Worm (Caenorhabditis elegans) whole organism, L1 larva: ENCODE data around the gene fkh-7.
A peak's percentile ranks its signal among the peaks of the same experiment; 100 is the strongest.

ENCODE experiments used
- C04F5.9 ChIP-seq: sonication (generic microtip); optimal IDR thresholded peaks from 2 replicates; lab custom pipeline; 2016; ENCODE audit warnings: missing genetic modification characterization, missing compliant biosample characterization
- C16A3.4 ChIP-seq: fragments of 150-350 bp; optimal IDR thresholded peaks from 2 replicates; lab custom pipeline; 2014; ENCODE audit warnings: missing biosample characterization, missing genetic modification characterization
- C34B4.2 ChIP-seq: sonication (generic microtip); optimal IDR thresholded peaks from 2 replicates; lab custom pipeline; 2017; ENCODE audit warnings: mild to moderate bottlenecking, missing genetic modification characterization, missing compliant biosample characterization
- aha-1 ChIP-seq: fragments of 150-350 bp; optimal IDR thresholded peaks from 2 replicates; lab custom pipeline; 2014; ENCODE audit warnings: missing biosample characterization, missing genetic modification characterization
- alr-1 ChIP-seq: fragments of 200-800 bp; sonication (Bioruptor generic); optimal IDR thresholded peaks from 2 replicates; lab custom pipeline; 2018; ENCODE audit warnings: borderline replicate concordance, mild to moderate bottlenecking, missing genetic modification characterization, missing compliant biosample characterization
- ama-1 ChIP-seq: fragments of 150-350 bp; optimal IDR thresholded peaks from 2 replicates; lab custom pipeline; 2014
- ceh-63 ChIP-seq: fragments of 200-800 bp; sonication (Bioruptor generic); optimal IDR thresholded peaks from 2 replicates; lab custom pipeline; 2018; ENCODE audit warnings: mild to moderate bottlenecking, missing genetic modification characterization, missing compliant biosample characterization
- ceh-8 ChIP-seq: fragments of 200-800 bp; sonication (Bioruptor generic); optimal IDR thresholded peaks from 2 replicates; lab custom pipeline; 2018; ENCODE audit warnings: mild to moderate bottlenecking, missing genetic modification characterization, moderate library complexity, missing compliant biosample characterization
- ceh-82 ChIP-seq, 3 experiments: fragments of 150-350 bp in 1 of 3; sonication (generic microtip) in 2 of 3; optimal IDR thresholded peaks; 2 replicates each; lab custom pipeline; 2014 to 2017; ENCODE audit warnings: missing biosample characterization in 3 of 3, missing genetic modification characterization in 3 of 3
- ceh-88 ChIP-seq: fragments of 200-800 bp; sonication (Bioruptor generic); IDR thresholded peaks from 2 replicates; pipeline ENCODE4 v1.3.6; 2022; ENCODE audit warnings: missing genetic modification characterization, missing compliant biosample characterization
- efl-1 ChIP-seq, 4 experiments: fragments of 150-350 bp; optimal IDR thresholded peaks in 3 of 4; peaks in 1 of 4; 1 replicate in 1 of 4; 2 replicates in 3 of 4; lab custom pipeline; 2014; ENCODE audit warnings: missing biosample characterization in 2 of 4, missing genetic modification characterization in 2 of 4, missing genetic modification reagents in 2 of 4
- efl-3 ChIP-seq: fragments of 200-800 bp; sonication (Bioruptor generic); optimal IDR thresholded peaks from 2 replicates; lab custom pipeline; 2018; ENCODE audit warnings: mild to moderate bottlenecking, missing genetic modification characterization, missing compliant biosample characterization
- egl-13 ChIP-seq: sonication (generic microtip); optimal IDR thresholded peaks from 2 replicates; lab custom pipeline; 2016; ENCODE audit warnings: missing genotype, missing genetic modification reagents, missing genetic modification characterization, missing compliant biosample characterization
- elt-2 ChIP-seq: sonication (generic microtip); optimal IDR thresholded peaks from 2 replicates; lab custom pipeline; 2016; ENCODE audit warnings: missing genetic modification characterization, mild to moderate bottlenecking, inconsistent platforms, missing compliant biosample characterization, missing genetic modification reagents
- ets-5 ChIP-seq: fragments of 200-800 bp; sonication (Bioruptor generic); IDR thresholded peaks from 2 replicates; pipeline ENCODE4 v1.3.6; 2022; ENCODE audit warnings: missing genetic modification characterization, missing compliant biosample characterization
- fkh-10 ChIP-seq: sonication (generic microtip); optimal IDR thresholded peaks from 2 replicates; lab custom pipeline; 2017; ENCODE audit warnings: missing biosample characterization, missing genetic modification reagents, missing genetic modification characterization
- fkh-4 ChIP-seq: sonication (generic microtip); optimal IDR thresholded peaks from 2 replicates; lab custom pipeline; 2016; ENCODE audit warnings: missing compliant biosample characterization, missing genetic modification characterization, borderline replicate concordance
- fkh-8 ChIP-seq: sonication (generic microtip); optimal IDR thresholded peaks from 2 replicates; lab custom pipeline; 2016; ENCODE audit warnings: mild to moderate bottlenecking, missing genetic modification characterization, missing compliant biosample characterization
- fos-1 ChIP-seq: fragments of 150-350 bp; optimal IDR thresholded peaks from 2 replicates; lab custom pipeline; 2014; ENCODE audit warnings: missing biosample characterization, missing genetic modification characterization
- hlh-17 ChIP-seq: fragments of 200-800 bp; sonication (Bioruptor generic); optimal IDR thresholded peaks from 2 replicates; lab custom pipeline; 2018; ENCODE audit warnings: missing genetic modification characterization, mild to moderate bottlenecking, missing compliant biosample characterization, moderate library complexity, borderline replicate concordance
- hlh-4 ChIP-seq: sonication (generic microtip); optimal IDR thresholded peaks from 2 replicates; lab custom pipeline; 2016; ENCODE audit warnings: mild to moderate bottlenecking, missing genetic modification characterization, missing compliant biosample characterization
- hpl-2 ChIP-seq: fragments of 150-350 bp; optimal IDR thresholded peaks from 2 replicates; lab custom pipeline; 2014; ENCODE audit warnings: missing biosample characterization, missing genetic modification reagents, missing genetic modification characterization
- irx-1 ChIP-seq: sonication (generic microtip); optimal IDR thresholded peaks from 2 replicates; lab custom pipeline; 2016; ENCODE audit warnings: missing genetic modification characterization, missing compliant biosample characterization
- lin-14 ChIP-seq: fragments of 200-800 bp; sonication (Bioruptor generic); optimal IDR thresholded peaks from 2 replicates; lab custom pipeline; 2018; ENCODE audit warnings: mild to moderate bottlenecking, missing genetic modification characterization, moderate library complexity, missing compliant biosample characterization
- lin-15B ChIP-seq: fragments of 150-350 bp; sonication (generic microtip); optimal IDR thresholded peaks from 3 replicates; lab custom pipeline; 2014; ENCODE audit warnings: missing biosample characterization, missing genetic modification characterization
- lin-35 ChIP-seq, 2 experiments: fragments of 150-350 bp; optimal IDR thresholded peaks; 2 replicates each; lab custom pipeline; 2014; ENCODE audit warnings: missing biosample characterization in 2 of 2, missing genetic modification characterization in 2 of 2, missing genetic modification reagents in 2 of 2
- mdl-1 ChIP-seq, 2 experiments: fragments of 150-350 bp; optimal IDR thresholded peaks; 2 replicates each; lab custom pipeline; 2014 to 2017; ENCODE audit warnings: missing biosample characterization in 2 of 2, missing genetic modification characterization in 2 of 2, inconsistent platforms in 1 of 2
- mep-1 ChIP-seq: fragments of 150-350 bp; optimal IDR thresholded peaks from 2 replicates; lab custom pipeline; 2014; ENCODE audit warnings: missing biosample characterization, missing genetic modification characterization
- nhr-11 ChIP-seq: fragments of 150-350 bp; optimal IDR thresholded peaks from 2 replicates; lab custom pipeline; 2014; ENCODE audit warnings: missing biosample characterization, missing genetic modification characterization
- nhr-20 ChIP-seq: sonication (generic microtip); optimal IDR thresholded peaks from 2 replicates; lab custom pipeline; 2016; ENCODE audit warnings: mild to moderate bottlenecking, missing genetic modification characterization, missing compliant biosample characterization
- nhr-237 ChIP-seq: fragments of 150-350 bp; optimal IDR thresholded peaks from 2 replicates; lab custom pipeline; 2014; ENCODE audit warnings: missing biosample characterization, missing genetic modification characterization
- nhr-28 ChIP-seq: fragments of 150-350 bp; optimal IDR thresholded peaks from 2 replicates; lab custom pipeline; 2014; ENCODE audit warnings: missing biosample characterization, missing genetic modification characterization
- nhr-71 ChIP-seq: sonication (generic microtip); optimal IDR thresholded peaks from 2 replicates; lab custom pipeline; 2016; ENCODE audit warnings: mild to moderate bottlenecking, missing genetic modification characterization, moderate library complexity, missing compliant biosample characterization
- nhr-85 ChIP-seq: sonication (generic microtip); peaks from one replicate; lab custom pipeline; 2016; ENCODE audit warnings: missing genetic modification characterization, inconsistent platforms, missing compliant biosample characterization
- nhr-90 ChIP-seq: sonication (generic microtip); optimal IDR thresholded peaks from 2 replicates; lab custom pipeline; 2016; ENCODE audit warnings: mild to moderate bottlenecking, missing genetic modification characterization, missing compliant biosample characterization; ENCODE audit not compliant: poor library complexity
- pax-3 ChIP-seq: fragments of 200-800 bp; sonication (Bioruptor generic); optimal IDR thresholded peaks from 2 replicates; lab custom pipeline; 2018; ENCODE audit warnings: mild to moderate bottlenecking, missing genetic modification characterization, moderate library complexity, missing compliant biosample characterization
- pqm-1 ChIP-seq: sonication (generic microtip); optimal IDR thresholded peaks from 3 replicates; lab custom pipeline; 2017; ENCODE audit warnings: missing biosample characterization, missing genetic modification characterization
- skn-1 ChIP-seq: fragments of 150-350 bp; optimal IDR thresholded peaks from 2 replicates; lab custom pipeline; 2014; ENCODE audit warnings: missing biosample characterization, missing genetic modification characterization
- snpc-4 ChIP-seq: fragments of 150-350 bp; optimal IDR thresholded peaks from 2 replicates; lab custom pipeline; 2014; ENCODE audit warnings: missing biosample characterization, missing genetic modification characterization
- sox-4 ChIP-seq: sonication (generic microtip); optimal IDR thresholded peaks from 2 replicates; lab custom pipeline; 2016; ENCODE audit warnings: missing genetic modification characterization, missing compliant biosample characterization
- sptf-1 ChIP-seq: fragments of 150-350 bp; optimal IDR thresholded peaks from 2 replicates; lab custom pipeline; 2014; ENCODE audit warnings: missing biosample characterization, missing genetic modification characterization
- tbx-2 ChIP-seq: sonication (generic microtip); optimal IDR thresholded peaks from 2 replicates; lab custom pipeline; 2016; ENCODE audit warnings: missing genetic modification characterization, missing compliant biosample characterization
- vab-15 ChIP-seq: sonication (generic microtip); optimal IDR thresholded peaks from 2 replicates; lab custom pipeline; 2017; ENCODE audit warnings: missing genotype, mild to moderate bottlenecking, missing genetic modification characterization, missing compliant biosample characterization
- xbp-1 ChIP-seq: sonication (generic microtip); optimal IDR thresholded peaks from 2 replicates; lab custom pipeline; 2016; ENCODE audit warnings: missing genetic modification characterization, missing compliant biosample characterization
- ztf-4 ChIP-seq: fragments of 150-350 bp; optimal IDR thresholded peaks from 2 replicates; lab custom pipeline; 2014; ENCODE audit warnings: missing biosample characterization, missing genetic modification characterization

Gene fkh-7

DNA sequence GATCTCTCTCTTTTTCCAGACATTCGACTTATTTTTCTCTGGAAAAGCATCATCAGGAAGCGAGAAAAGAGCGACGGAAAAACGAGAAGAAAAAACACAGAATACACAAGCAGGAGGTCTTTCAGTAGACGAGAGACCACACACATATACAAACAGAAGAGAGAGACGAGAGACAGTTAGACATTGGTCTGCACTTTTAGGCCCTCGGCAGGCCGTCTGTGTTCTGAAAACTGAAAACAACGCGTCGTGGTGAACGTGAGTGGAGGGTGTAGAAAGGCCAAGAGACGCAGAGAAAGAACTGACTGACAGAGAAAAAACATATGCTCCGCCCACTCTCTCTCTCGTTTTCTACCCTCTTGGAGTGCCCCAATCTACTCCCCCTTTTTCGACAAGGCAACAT, 2.2 kb upstream of the fkh-7 start (continued):
- TF ChIP-seq fkh-4 (no peak), skn-1 (tag; lab: Kevin White, UChicago) (no peak), alr-1 (no peak), ceh-88 (no peak), ztf-4 (no peak), snpc-4 (tag; lab: Kevin White, UChicago) (no peak), xbp-1 (tag; lab: Kevin White, UChicago) (no peak), nhr-71 (peak; percentile 58), nhr-28 (tag; lab: Kevin White, UChicago) (no peak), sox-4 (no peak), vab-15 (tag; lab: Kevin White, UChicago) (no peak), hlh-17 (GFP tag; lab: Kevin White, UChicago) (no peak), C04F5.9 (tag; lab: Kevin White, UChicago) (no peak), pax-3 (no peak), fkh-10 (GFP tag; lab: Kevin White, UChicago) (no peak), fkh-8 (tag; lab: Kevin White, UChicago) (peak; percentile 83), ets-5 (GFP tag; lab: Robert Waterston, UW) (no peak), nhr-90 (tag; lab: Kevin White, UChicago) (no peak), C16A3.4 (no peak), nhr-20 (tag; lab: Kevin White, UChicago) (peak; percentile 31), pqm-1 (tag; lab: Kevin White, UChicago) (no peak), ceh-8 (GFP tag; lab: Kevin White, UChicago) (peak; percentile 13), hpl-2 (GFP tag; lab: Kevin White, UChicago) (no peak), nhr-85 (tag; lab: Kevin White, UChicago) (no peak), irx-1 (tag; lab: Kevin White, UChicago) (no peak), nhr-11 (no peak), elt-2 (tag; lab: Kevin White, UChicago) (no peak), egl-13 (no peak), mep-1 (tag; lab: Kevin White, UChicago) (peak; percentile 7), lin-14 (peak; percentile 77), lin-35 (GFP tag; optimal IDR thresholded peaks at IDR 0.05; lab: Kevin White, UChicago) (peak; percentile 2 to 41), fos-1 (tag; lab: Kevin White, UChicago) (no peak), ama-1 (lab: Kevin White, UChicago) (no peak), tbx-2 (no peak), nhr-237 (no peak), lin-15B (tag; lab: Kevin White, UChicago) (no peak), C34B4.2 (tag; lab: Kevin White, UChicago) (no peak), ceh-63 (GFP tag; lab: Kevin White, UChicago) (no peak), hlh-4 (tag; lab: Kevin White, UChicago) (no peak), aha-1 (tag; lab: Kevin White, UChicago) (no peak), sptf-1 (tag; lab: Kevin White, UChicago) (no peak), mdl-1 (tag; optimal IDR thresholded peaks at IDR 0.05; lab: Kevin White, UChicago) (peak in 1 of 2 experiments; percentile 54)

DNA sequence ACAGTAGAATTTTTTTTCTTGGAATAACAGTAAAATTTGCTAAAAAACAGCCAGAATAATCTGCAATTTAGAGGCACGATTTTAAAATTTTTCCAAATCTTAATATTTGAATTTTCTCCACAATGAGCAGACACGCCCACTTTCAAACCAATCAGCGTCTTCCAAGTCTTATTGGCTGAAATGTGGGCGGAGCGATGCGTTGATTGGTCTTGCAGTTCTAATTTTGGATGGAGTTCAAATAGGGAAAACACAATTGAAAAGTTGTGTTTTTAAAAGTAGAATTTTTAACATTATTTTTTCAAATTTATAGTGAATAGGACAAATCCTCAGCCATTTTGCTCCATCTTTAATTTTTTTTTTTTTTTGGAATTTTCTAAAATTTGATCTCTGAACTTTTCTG, 1.7 kb upstream of the fkh-7 start:
- TF ChIP-seq efl-3 (GFP tag; lab: Kevin White, UChicago) (no peak), efl-1 (optimal IDR thresholded peaks at IDR 0.05; lab: Kevin White, UChicago) (no peak), efl-1 (GFP tag; optimal IDR thresholded peaks at IDR 0.05 in 1 of 2; lab: Kevin White, UChicago) (peak in 1 of 2 experiments; percentile 60), ceh-82 (tag; optimal IDR thresholded peaks at IDR 0.05; lab: Kevin White, UChicago) (no peak), ama-1 (lab: Kevin White, UChicago) (no peak), xbp-1 (tag; lab: Kevin White, UChicago) (peak; percentile 83), fkh-8 (tag; lab: Kevin White, UChicago) (no peak)
